Worm (Caenorhabditis elegans) whole organism, late embryonic: Measurements from ENCODE around the gene Y54F10AM.6.

Source experiments
- nhr-11 ChIP-seq: fragments of 150-350 bp; optimal IDR thresholded peaks from 2 replicates; lab custom pipeline; 2014; ENCODE audit warnings: missing biosample characterization, missing genetic modification characterization
- ref-2 ChIP-seq: sonication (generic microtip); optimal IDR thresholded peaks from 2 replicates; lab custom pipeline; 2016; ENCODE audit warnings: missing genetic modification characterization, missing compliant biosample characterization
- tbx-2 ChIP-seq: sonication (generic microtip); optimal IDR thresholded peaks from 2 replicates; lab custom pipeline; 2016; ENCODE audit warnings: missing genetic modification characterization, missing compliant biosample characterization

ce11 chrIII:2478605-2479004, 30.0 kb upstream of the Y54F10AM.6 start:
- TF ChIP-seq nhr-11 (tag; lab: Kevin White, UChicago), result no peak
- no peak for TF ChIP-seq tbx-2
- TF ChIP-seq ref-2, result no peak
